Worm (Caenorhabditis elegans): Measurements from ENCODE around the gene des-2.

des-2 gene

DNA sequence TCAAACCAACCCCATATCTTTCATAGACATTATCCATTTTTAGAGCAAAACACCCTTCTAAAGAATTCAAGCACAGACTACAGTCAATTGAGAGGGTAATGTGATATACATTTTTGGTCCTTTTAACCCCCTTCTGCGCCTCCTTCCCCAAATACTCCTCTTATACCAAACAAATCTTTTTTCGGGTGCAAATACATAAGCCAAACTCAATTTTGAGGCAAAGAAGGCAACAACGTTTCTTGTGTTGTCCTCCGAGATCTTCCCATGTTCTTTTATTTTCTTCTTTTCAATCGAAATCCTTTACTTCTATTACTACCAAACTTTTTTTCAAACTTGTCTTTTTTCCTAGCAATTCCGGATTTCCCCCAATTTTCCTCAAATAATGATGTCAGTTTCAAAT, 33.4 kb upstream of the des-2 start:
- TF ChIP-seq attf-5 (GFP tag; optimal IDR thresholded peaks at IDR 0.05): no peak
- no peak for TF ChIP-seq snpc-1.1 (tag; optimal IDR thresholded peaks at IDR 0.05; ENCODE audit: insufficient read depth)
- TF ChIP-seq mcd-1 (GFP tag; IDR thresholded peaks at IDR 0.05): no peak
- TF ChIP-seq bed-2 (GFP tag; IDR thresholded peaks at IDR 0.05): no peak
- no peak for TF ChIP-seq F33H1.4 (GFP tag; IDR thresholded peaks at IDR 0.05)
- no peak for TF ChIP-seq C06A6.2 (GFP tag; conservative IDR thresholded peaks at IDR 0.05)
- no peak for TF ChIP-seq nhr-179 (tag; optimal IDR thresholded peaks at IDR 0.05)
- TF ChIP-seq ztf-25 (GFP tag; IDR thresholded peaks at IDR 0.05): no peak
- no peak for TF ChIP-seq ztf-3 (GFP tag; optimal IDR thresholded peaks at IDR 0.05)
- TF ChIP-seq cebp-1 (GFP tag; IDR thresholded peaks at IDR 0.05): no peak
- TF ChIP-seq cebp-1 (tag; optimal IDR thresholded peaks at IDR 0.05): no peak
- TF ChIP-seq ceh-79 (tag; optimal IDR thresholded peaks at IDR 0.05): no peak
- TF ChIP-seq F22D6.2 (tag; optimal IDR thresholded peaks at IDR 0.05): no peak
- TF ChIP-seq T07F8.4 (tag; optimal IDR thresholded peaks at IDR 0.05): no peak
- TF ChIP-seq chd-7 (tag; optimal IDR thresholded peaks at IDR 0.05): no peak
- TF ChIP-seq ceh-58 (GFP tag; IDR thresholded peaks at IDR 0.05): no peak

- no peak for TF ChIP-seq pha-4 (tag; optimal IDR thresholded peaks at IDR 0.05)
- no peak for TF ChIP-seq hlh-12 (tag; optimal IDR thresholded peaks at IDR 0.05)
- no peak for TF ChIP-seq Y95B8A.8 (GFP tag; IDR thresholded peaks at IDR 0.05)
- TF ChIP-seq tlf-1 (GFP tag; optimal IDR thresholded peaks at IDR 0.05): no peak
- no peak for TF ChIP-seq F22D6.2 (tag; optimal IDR thresholded peaks at IDR 0.05)
- no peak for TF ChIP-seq let-526 (GFP tag; IDR thresholded peaks at IDR 0.05)
- no peak for TF ChIP-seq unc-130 (GFP tag; optimal IDR thresholded peaks at IDR 0.05)
- TF ChIP-seq Y53G8AR.9 (GFP tag; conservative IDR thresholded peaks at IDR 0.05): no peak
- TF ChIP-seq aptf-3 (GFP tag; IDR thresholded peaks at IDR 0.05): no peak
Measured at ce11 chrV:11450257-11450656, 28.8 kb upstream of the des-2 start, which contains the start of gene col-156. TSS of gene col-156 (minus strand) at chrV:11450357.

DNA sequence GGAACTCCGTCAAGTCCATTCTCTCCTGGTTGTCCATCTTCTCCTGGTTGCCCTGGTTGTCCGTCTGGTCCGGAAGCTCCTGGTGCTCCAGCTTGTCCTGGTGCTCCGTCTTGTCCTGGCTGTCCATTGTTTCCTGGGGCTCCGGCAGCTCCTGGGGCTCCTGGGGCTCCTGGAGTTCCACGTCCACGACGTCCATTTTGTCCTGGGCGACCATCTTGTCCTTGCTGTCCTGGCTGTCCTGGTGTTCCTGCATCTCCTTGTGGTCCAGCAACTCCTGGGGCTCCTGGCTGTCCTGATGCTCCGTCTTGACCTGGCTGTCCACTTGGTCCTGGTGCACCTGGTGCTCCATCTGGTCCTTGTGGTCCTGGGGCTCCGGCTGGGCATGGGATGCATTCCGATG, 27.9 kb upstream of the des-2 start:
- TF ChIP-seq snpc-1.3 (tag; optimal IDR thresholded peaks at IDR 0.05; ENCODE audit: insufficient read depth) (no peak), Y67H2A.10 (GFP tag; conservative IDR thresholded peaks at IDR 0.05) (no peak), zfh-2 (GFP tag; conservative IDR thresholded peaks at IDR 0.05) (peak; percentile 93), pbrm-1 (GFP tag; IDR thresholded peaks at IDR 0.05) (no peak), egrh-3 (GFP tag; IDR thresholded peaks at IDR 0.05) (peak; percentile 81)

DNA sequence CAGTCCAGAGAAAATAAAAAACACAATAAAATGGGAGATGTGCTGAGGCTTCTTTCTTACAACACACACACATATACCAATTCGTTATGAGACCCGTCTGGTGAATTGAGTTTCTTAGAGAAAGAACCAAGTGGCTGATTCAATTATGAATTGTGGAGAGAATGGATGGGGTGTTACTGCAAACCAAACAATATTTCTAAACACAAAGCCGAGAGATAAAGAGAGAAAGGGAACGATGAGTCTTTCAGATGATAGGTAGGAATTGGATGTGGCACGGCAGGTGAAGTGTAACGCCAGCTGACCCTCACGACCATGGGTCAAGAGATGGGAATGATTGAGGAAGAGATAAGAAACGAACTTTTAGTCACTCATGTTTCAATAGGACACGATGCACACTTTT, 24.8 kb upstream of the des-2 start, which contains the start of gene mig-17:
TSS of gene mig-17 (plus strand) at position 389 of the 400 bp plus-strand sequence.
- TF ChIP-seq Y79H2A.3 (GFP tag; conservative IDR thresholded peaks at IDR 0.05): no peak
- TF ChIP-seq Y67H2A.10 (GFP tag; conservative IDR thresholded peaks at IDR 0.05): no peak
- TF ChIP-seq tbp1 (GFP tag; optimal IDR thresholded peaks at IDR 0.05): no peak
- no peak for TF ChIP-seq nfya-2 (GFP tag; IDR thresholded peaks at IDR 0.05)
- TF ChIP-seq hsf-1 (GFP tag; IDR thresholded peaks at IDR 0.05): no peak
- TF ChIP-seq hmg-1.2 (GFP tag; IDR thresholded peaks at IDR 0.05): no peak
- TF ChIP-seq hlh-26 (GFP tag; conservative IDR thresholded peaks at IDR 0.05): no peak
- TF ChIP-seq rcor-1 (GFP tag; IDR thresholded peaks at IDR 0.05): no peak
